Worm (Caenorhabditis elegans): ENCODE measurements around the gene ets-6.

Gene ets-6

DNA sequence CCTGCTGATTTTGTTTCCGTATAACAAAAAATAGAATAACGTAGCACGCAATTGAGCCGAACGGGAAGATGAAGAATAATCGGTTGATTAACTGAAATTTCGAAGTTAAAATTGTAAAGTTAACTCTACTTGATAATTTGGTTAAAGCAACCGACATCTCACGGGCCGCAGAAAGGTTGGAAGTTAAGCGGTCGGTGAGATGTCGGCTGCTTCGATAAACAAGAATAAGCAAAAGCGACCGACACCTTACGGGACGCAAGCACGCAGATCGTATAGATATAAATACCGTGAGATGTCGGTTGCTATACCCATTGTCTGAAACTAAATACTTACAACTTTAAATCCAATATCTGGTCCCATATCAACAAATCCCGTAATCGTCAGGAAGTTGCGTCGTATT, 14.8 kb upstream of the ets-6 start:
- no peak for TF ChIP-seq aha-1 (tag)
- TF ChIP-seq ces-1 (GFP tag; optimal IDR thresholded peaks at IDR 0.05) = no peak
- no peak for TF ChIP-seq nhr-11 (tag; optimal IDR thresholded peaks at IDR 0.05)
- TF ChIP-seq ztf-7 (tag; optimal IDR thresholded peaks at IDR 0.05) = no peak
- TF ChIP-seq unc-130 (GFP tag; optimal IDR thresholded peaks at IDR 0.05) = no peak
- no peak for TF ChIP-seq snpc-4 (tag; optimal IDR thresholded peaks at IDR 0.05)
- no peak for TF ChIP-seq nhr-42 (GFP tag; IDR thresholded peaks at IDR 0.05)
- no peak for TF ChIP-seq php-3 (GFP tag; IDR thresholded peaks at IDR 0.05)
- TF ChIP-seq hlh-30 (tag; optimal IDR thresholded peaks at IDR 0.05; ENCODE audit: insufficient read depth) = no peak
- TF ChIP-seq ceh-62 (tag; optimal IDR thresholded peaks at IDR 0.05) = no peak
- TF ChIP-seq Y105C5A.15 (GFP tag; IDR thresholded peaks at IDR 0.05) = no peak
- no peak for TF ChIP-seq F44E2.7 (GFP tag; IDR thresholded peaks at IDR 0.05)
- no peak for TF ChIP-seq unc-39 (tag; optimal IDR thresholded peaks at IDR 0.05)
- no peak for TF ChIP-seq nhr-77 (tag; optimal IDR thresholded peaks at IDR 0.05)

DNA sequence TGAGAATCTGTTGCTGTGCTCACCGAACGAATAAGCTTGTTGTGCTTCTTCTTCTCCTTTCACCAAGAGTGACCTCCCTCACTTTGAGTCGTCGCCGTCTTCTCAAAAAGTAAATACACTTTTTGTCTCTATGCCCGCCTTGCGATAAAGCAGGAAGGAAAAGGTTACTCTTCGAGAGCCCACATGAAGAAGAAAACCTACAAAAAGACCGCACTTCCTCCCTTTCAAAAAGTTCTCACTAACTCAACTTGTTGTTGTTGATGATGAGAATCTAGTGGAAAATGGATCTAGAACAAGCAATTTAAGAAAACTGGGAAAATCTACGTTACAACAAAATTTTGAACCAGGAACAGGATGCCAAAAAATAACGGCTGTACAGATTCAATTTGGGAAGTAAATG, 10.1 kb upstream of the ets-6 start, which contains the start of gene C50E3.6:
C50E3.6 (minus strand) TSS at position 101 of the 400 bp plus-strand sequence.
- TF ChIP-seq fkh-10 (GFP tag; optimal IDR thresholded peaks at IDR 0.05) (peak; percentile 15), F10B5.3 (tag; optimal IDR thresholded peaks at IDR 0.05) (no peak)

DNA sequence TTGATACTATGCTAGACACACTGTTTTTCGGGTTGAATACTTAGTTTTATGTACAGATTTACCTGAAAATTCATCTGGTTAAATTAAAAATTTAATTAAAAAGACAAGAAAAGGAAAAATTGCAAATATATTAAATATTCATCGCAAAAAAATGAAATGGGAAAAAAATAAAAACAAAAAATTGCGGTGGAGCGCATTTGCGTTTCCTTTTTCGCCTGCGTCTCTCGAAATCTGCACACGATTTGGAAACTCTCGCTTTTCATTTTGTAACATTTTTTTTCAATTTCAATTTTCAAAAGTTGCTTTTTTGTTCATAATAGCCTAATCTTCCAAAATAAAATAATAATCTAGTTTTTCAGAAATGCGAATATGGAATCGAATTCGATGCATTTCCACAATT, 7.3 kb upstream of the ets-6 start, which contains the start of the genes F19F10.11 and C50E3.5:
F19F10.11 (minus strand) TSS at position 68 of the 400 bp plus-strand sequence.
C50E3.5 (plus strand) TSS at position 360 of the 400 bp plus-strand sequence.
- no peak for TF ChIP-seq set-16 (GFP tag; IDR thresholded peaks at IDR 0.05)
- TF ChIP-seq zip-2 (tag; optimal IDR thresholded peaks at IDR 0.05) = no peak
- peak; percentile 97 for TF ChIP-seq lin-38 (GFP tag; IDR thresholded peaks at IDR 0.05)
- peak; percentile 37 for TF ChIP-seq nhr-28 (tag; optimal IDR thresholded peaks at IDR 0.05)
- TF ChIP-seq lin-15B (tag; optimal IDR thresholded peaks at IDR 0.05) = no peak
- peak; percentile 24 for TF ChIP-seq mep-1 (tag; optimal IDR thresholded peaks at IDR 0.05)
- peak; percentile 73 for TF ChIP-seq mes-2 (tag; optimal IDR thresholded peaks at IDR 0.05; ENCODE audit: poor library complexity, severe bottlenecking)
- TF ChIP-seq lsy-2 (tag; optimal IDR thresholded peaks at IDR 0.05) = peak in 1 of 2 experiments; percentile 71
- peak; percentile 43 for TF ChIP-seq dpl-1 (GFP tag; optimal IDR thresholded peaks at IDR 0.05)
- TF ChIP-seq skn-1 (tag; optimal IDR thresholded peaks at IDR 0.05) = no peak
- peak; percentile 30 for TF ChIP-seq rbr-2 (tag; optimal IDR thresholded peaks at IDR 0.05)
- no peak for TF ChIP-seq hlh-11 (tag; optimal IDR thresholded peaks at IDR 0.05)

DNA sequence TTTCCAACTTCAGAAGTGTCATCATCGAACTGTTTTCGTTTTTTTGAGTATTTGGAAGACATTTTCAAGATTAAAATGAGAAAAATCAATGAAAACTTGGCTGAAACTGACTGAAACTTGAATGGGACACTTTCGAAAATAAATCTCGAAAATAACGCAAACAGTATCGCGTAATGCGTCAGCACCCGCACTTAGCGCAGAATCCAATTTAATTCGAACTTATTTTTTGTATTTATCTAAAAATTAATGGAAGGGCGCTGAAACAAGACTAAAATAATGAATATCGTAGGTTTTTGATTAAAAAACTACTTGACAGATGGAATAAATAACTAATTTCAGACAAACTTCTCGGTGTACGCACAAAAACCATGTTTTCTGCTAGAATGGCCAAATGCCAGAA, 4.8 kb downstream of the ets-6 start, which contains the start of the genes snu-66 and ints-9:
snu-66 (minus strand) TSS at position 108 of the 400 bp plus-strand sequence.
ints-9 (plus strand) TSS at position 240 of the 400 bp plus-strand sequence.
- TF ChIP-seq attf-4 (tag; optimal IDR thresholded peaks at IDR 0.05) (no peak), daf-8 (GFP tag; IDR thresholded peaks at IDR 0.05) (no peak), set-16 (GFP tag; IDR thresholded peaks at IDR 0.05) (no peak), daf-12 (tag; optimal IDR thresholded peaks at IDR 0.05) (no peak), nhr-102 (tag; optimal IDR thresholded peaks at IDR 0.05) (peak; percentile 16), zip-11 (GFP tag; IDR thresholded peaks at IDR 0.05) (no peak), mes-2 (tag; optimal IDR thresholded peaks at IDR 0.05; ENCODE audit: poor library complexity, severe bottlenecking) (peak; percentile 81), nhr-42 (GFP tag; IDR thresholded peaks at IDR 0.05) (no peak), arid-1 (GFP tag; conservative IDR thresholded peaks at IDR 0.05) (no peak), F26F4.8 (GFP tag; conservative IDR thresholded peaks at IDR 0.05) (no peak), dve-1 (tag; optimal IDR thresholded peaks at IDR 0.05; ENCODE audit: insufficient read depth) (peak; percentile 52), duxl-1 (tag; optimal IDR thresholded peaks at IDR 0.05; ENCODE audit: poor library complexity) (no peak), cey-2 (tag; optimal IDR thresholded peaks at IDR 0.05; ENCODE audit: borderline replicate concordance, insufficient read depth) (no peak), nhr-76 (tag; optimal IDR thresholded peaks at IDR 0.05) (no peak), egl-27 (tag; optimal IDR thresholded peaks at IDR 0.05) (no peak), nhr-28 (tag; optimal IDR thresholded peaks at IDR 0.05) (no peak), hif-1 (tag; optimal IDR thresholded peaks at IDR 0.05) (no peak), unc-39 (tag; optimal IDR thresholded peaks at IDR 0.05) (no peak), mxl-3 (GFP tag; optimal IDR thresholded peaks at IDR 0.05) (no peak), unc-62 (GFP tag; optimal IDR thresholded peaks at IDR 0.05 in 1 of 2) (no peak), unc-62 (tag; optimal IDR thresholded peaks at IDR 0.05) (no peak), saeg-2 (GFP tag; IDR thresholded peaks at IDR 0.05) (no peak), snpc-1.2 (GFP tag; IDR thresholded peaks at IDR 0.05) (no peak), nhr-25 (tag; optimal IDR thresholded peaks at IDR 0.05; ENCODE audit: borderline replicate concordance, insufficient read depth) (no peak)
